Worm (Caenorhabditis elegans) whole organism, late embryonic: ENCODE data around the gene set-19.
A peak's percentile ranks its signal among the peaks of the same experiment; 100 is the strongest.

ENCODE experiments used
- C08G9.2 ChIP-seq: sonication (generic microtip); optimal IDR thresholded peaks from 2 replicates; lab custom pipeline; 2016; ENCODE audit warnings: mild to moderate bottlenecking, missing genetic modification characterization, moderate library complexity, missing compliant biosample characterization
- C38D4.7 ChIP-seq: fragments of 200-800 bp; sonication (Bioruptor generic); optimal IDR thresholded peaks from 2 replicates; lab custom pipeline; 2018; ENCODE audit warnings: mild to moderate bottlenecking, missing genetic modification characterization, moderate library complexity, missing compliant biosample characterization
- F13H6.1 ChIP-seq: sonication (generic microtip); optimal IDR thresholded peaks from 2 replicates; lab custom pipeline; 2016; ENCODE audit warnings: missing genetic modification characterization, missing compliant biosample characterization
- T23F11.4 ChIP-seq: fragments of 200-800 bp; sonication (Bioruptor generic); optimal IDR thresholded peaks from 2 replicates; lab custom pipeline; 2018; ENCODE audit warnings: mild to moderate bottlenecking, missing genetic modification characterization, missing compliant biosample characterization
- ceh-14 ChIP-seq: sonication (generic microtip); optimal IDR thresholded peaks from 2 replicates; lab custom pipeline; 2016; ENCODE audit warnings: missing genotype, missing genetic modification characterization, missing compliant biosample characterization
- ceh-18 ChIP-seq: sonication (generic microtip); optimal IDR thresholded peaks from 2 replicates; lab custom pipeline; 2016; ENCODE audit warnings: missing genetic modification characterization, missing compliant biosample characterization
- ceh-19 ChIP-seq: fragments of 200-800 bp; sonication (Bioruptor generic); optimal IDR thresholded peaks from 2 replicates; lab custom pipeline; 2018; ENCODE audit warnings: mild to moderate bottlenecking, missing genetic modification characterization, missing compliant biosample characterization
- ceh-2 ChIP-seq: sonication (generic microtip); optimal IDR thresholded peaks from 2 replicates; lab custom pipeline; 2016; ENCODE audit warnings: missing genotype, missing genetic modification characterization, missing compliant biosample characterization
- ceh-22 ChIP-seq: sonication (generic microtip); optimal IDR thresholded peaks from 2 replicates; lab custom pipeline; 2017; ENCODE audit warnings: missing biosample characterization, missing genetic modification characterization
- ceh-24 ChIP-seq: sonication (generic microtip); optimal IDR thresholded peaks from 2 replicates; lab custom pipeline; 2016; ENCODE audit warnings: mild to moderate bottlenecking, missing genetic modification characterization, missing compliant biosample characterization
- ceh-30 ChIP-seq: fragments of 150-350 bp; optimal IDR thresholded peaks from 2 replicates; lab custom pipeline; 2014; ENCODE audit warnings: missing biosample characterization, missing genetic modification characterization
- ceh-31 ChIP-seq: sonication (generic microtip); optimal IDR thresholded peaks from 2 replicates; lab custom pipeline; 2016; ENCODE audit warnings: missing genetic modification characterization, missing compliant biosample characterization
- ceh-34 ChIP-seq: sonication (generic microtip); optimal IDR thresholded peaks from 2 replicates; lab custom pipeline; 2016; ENCODE audit warnings: mild to moderate bottlenecking, missing genetic modification characterization, missing compliant biosample characterization
- ceh-45 ChIP-seq: fragments of 200-800 bp; sonication (Bioruptor generic); IDR thresholded peaks from 2 replicates; pipeline ENCODE4 v1.3.6; 2022; ENCODE audit warnings: missing genetic modification reagents, missing genetic modification characterization, missing compliant biosample characterization
- ceh-6 ChIP-seq: fragments of 200-800 bp; sonication (Bioruptor generic); optimal IDR thresholded peaks from 2 replicates; lab custom pipeline; 2018; ENCODE audit warnings: mild to moderate bottlenecking, missing genetic modification characterization, missing compliant biosample characterization
- che-1 ChIP-seq: sonication (generic microtip); optimal IDR thresholded peaks from 2 replicates; lab custom pipeline; 2016; ENCODE audit warnings: mild to moderate bottlenecking, missing genetic modification characterization, missing compliant biosample characterization
- dmd-4 ChIP-seq: sonication (generic microtip); optimal IDR thresholded peaks from 2 replicates; lab custom pipeline; 2016; ENCODE audit warnings: borderline replicate concordance, missing genetic modification characterization, missing compliant biosample characterization
- elt-2 ChIP-seq: sonication (generic microtip); optimal IDR thresholded peaks from 2 replicates; lab custom pipeline; 2016; ENCODE audit warnings: missing genetic modification reagents, missing genetic modification characterization, missing compliant biosample characterization
- elt-4 ChIP-seq: sonication (generic microtip); optimal IDR thresholded peaks from 2 replicates; lab custom pipeline; 2016; ENCODE audit warnings: missing genetic modification characterization, missing compliant biosample characterization
- ets-4 ChIP-seq: sonication (generic microtip); optimal IDR thresholded peaks from 2 replicates; lab custom pipeline; 2016; ENCODE audit warnings: missing genetic modification characterization, missing compliant biosample characterization
- eyg-1 ChIP-seq: sonication (generic microtip); optimal IDR thresholded peaks from 2 replicates; lab custom pipeline; 2016; ENCODE audit warnings: missing genotype, missing genetic modification characterization, missing compliant biosample characterization
- fax-1 ChIP-seq: sonication (generic microtip); optimal IDR thresholded peaks from 2 replicates; lab custom pipeline; 2016; ENCODE audit warnings: missing genotype, missing genetic modification characterization, missing compliant biosample characterization
- hlh-13 ChIP-seq: fragments of 200-800 bp; sonication (Bioruptor generic); optimal IDR thresholded peaks from 2 replicates; lab custom pipeline; 2018; ENCODE audit warnings: mild to moderate bottlenecking, missing genetic modification characterization, missing compliant biosample characterization
- hlh-15 ChIP-seq: sonication (generic microtip); optimal IDR thresholded peaks from 2 replicates; lab custom pipeline; 2016; ENCODE audit warnings: missing genetic modification characterization, missing compliant biosample characterization
- hlh-30 ChIP-seq: sonication (generic microtip); optimal IDR thresholded peaks from 2 replicates; lab custom pipeline; 2017; ENCODE audit warnings: antibody characterized with exemption, missing genetic modification characterization, missing compliant biosample characterization; ENCODE audit not compliant: insufficient read depth
- hlh-8 ChIP-seq: sonication (generic microtip); optimal IDR thresholded peaks from 2 replicates; lab custom pipeline; 2016; ENCODE audit warnings: missing genotype, missing genetic modification characterization, missing compliant biosample characterization
- lim-6 ChIP-seq: sonication (generic microtip); optimal IDR thresholded peaks from 2 replicates; lab custom pipeline; 2016; ENCODE audit warnings: missing genetic modification characterization, missing compliant biosample characterization
- lin-11 ChIP-seq: fragments of 200-800 bp; sonication (Bioruptor generic); optimal IDR thresholded peaks from 2 replicates; lab custom pipeline; 2018; ENCODE audit warnings: mild to moderate bottlenecking, missing genetic modification characterization, missing compliant biosample characterization
- nhr-11 ChIP-seq: fragments of 150-350 bp; optimal IDR thresholded peaks from 2 replicates; lab custom pipeline; 2014; ENCODE audit warnings: missing biosample characterization, missing genetic modification characterization
- npax-4 ChIP-seq: sonication (generic microtip); optimal IDR thresholded peaks from 2 replicates; lab custom pipeline; 2016; ENCODE audit warnings: missing genetic modification characterization, missing compliant biosample characterization
- pat-9 ChIP-seq: fragments of 200-800 bp; sonication (Bioruptor generic); optimal IDR thresholded peaks from 2 replicates; lab custom pipeline; 2018; ENCODE audit warnings: mild to moderate bottlenecking, missing genetic modification characterization, moderate library complexity, missing compliant biosample characterization
- pqm-1 ChIP-seq: sonication (generic microtip); optimal IDR thresholded peaks from 2 replicates; lab custom pipeline; 2016; ENCODE audit warnings: missing genetic modification characterization, missing compliant biosample characterization
- ref-2 ChIP-seq: sonication (generic microtip); optimal IDR thresholded peaks from 2 replicates; lab custom pipeline; 2016; ENCODE audit warnings: missing genetic modification characterization, missing compliant biosample characterization
- rnt-1 ChIP-seq: sonication (generic microtip); optimal IDR thresholded peaks from 2 replicates; lab custom pipeline; 2016; ENCODE audit warnings: missing genetic modification characterization, missing compliant biosample characterization
- sdc-2 ChIP-seq: sonication (generic microtip); optimal IDR thresholded peaks from 2 replicates; lab custom pipeline; 2016; ENCODE audit warnings: missing genotype, missing genetic modification characterization, missing compliant biosample characterization
- sox-4 ChIP-seq: sonication (generic microtip); optimal IDR thresholded peaks from 2 replicates; lab custom pipeline; 2017; ENCODE audit warnings: mild to moderate bottlenecking, missing genetic modification characterization, inconsistent platforms, missing compliant biosample characterization
- syd-9 ChIP-seq: sonication (generic microtip); optimal IDR thresholded peaks from 2 replicates; lab custom pipeline; 2016; ENCODE audit warnings: mild to moderate bottlenecking, missing genetic modification characterization, moderate library complexity, missing compliant biosample characterization
- tbx-2 ChIP-seq: sonication (generic microtip); optimal IDR thresholded peaks from 2 replicates; lab custom pipeline; 2016; ENCODE audit warnings: missing genetic modification characterization, missing compliant biosample characterization
- ttx-3 ChIP-seq: sonication (generic microtip); optimal IDR thresholded peaks from 2 replicates; lab custom pipeline; 2016; ENCODE audit warnings: missing genetic modification reagents, missing genetic modification characterization, missing compliant biosample characterization
- unc-42 ChIP-seq: sonication (generic microtip); optimal IDR thresholded peaks from 2 replicates; lab custom pipeline; 2016; ENCODE audit warnings: missing genotype, missing genetic modification characterization, missing compliant biosample characterization
- unc-86 ChIP-seq: sonication (generic microtip); optimal IDR thresholded peaks from 2 replicates; lab custom pipeline; 2016; ENCODE audit warnings: missing genetic modification characterization, missing compliant biosample characterization
- ztf-16 ChIP-seq: sonication (generic microtip); optimal IDR thresholded peaks from 2 replicates; lab custom pipeline; 2017; ENCODE audit warnings: missing genetic modification characterization, missing compliant biosample characterization

The set-19 gene

ce11 chrX:5697208-5697607 is 17.2 kb upstream of the set-19 start, which contains the start of gene W01C8.5:
Gene W01C8.5 (minus strand): TSS chrX:5697308.
- TF ChIP-seq elt-4 (tag; lab: Kevin White, UChicago) (no peak), sox-4 (no peak), eyg-1 (tag; lab: Kevin White, UChicago) (no peak), ets-4 (tag; lab: Kevin White, UChicago) (no peak), ceh-31 (tag; lab: Kevin White, UChicago) (no peak), hlh-15 (tag; lab: Kevin White, UChicago) (no peak), T23F11.4 (GFP tag; lab: Kevin White, UChicago) (no peak), ceh-34 (tag; lab: Kevin White, UChicago) (no peak), ttx-3 (tag; lab: Kevin White, UChicago) (no peak), C38D4.7 (GFP tag; lab: Kevin White, UChicago) (no peak), unc-42 (tag; lab: Kevin White, UChicago) (no peak), ceh-24 (no peak), pat-9 (tag; lab: Kevin White, UChicago) (no peak), ceh-45 (GFP tag; lab: Robert Waterston, UW) (no peak), fax-1 (tag; lab: Kevin White, UChicago) (no peak), unc-86 (tag; lab: Kevin White, UChicago) (no peak), ceh-6 (GFP tag; lab: Kevin White, UChicago) (no peak), hlh-13 (GFP tag; lab: Kevin White, UChicago) (no peak), ceh-22 (no peak), ceh-14 (no peak)

ce11 chrX:5696197-5696596 is 16.2 kb upstream of the set-19 start:
- TF ChIP-seq rnt-1 (tag; lab: Kevin White, UChicago), result no peak
- TF ChIP-seq C08G9.2 (tag; lab: Kevin White, UChicago), result no peak
- TF ChIP-seq ceh-22, result no peak
- no peak for TF ChIP-seq unc-86 (tag; lab: Kevin White, UChicago)
- no peak for TF ChIP-seq hlh-13 (GFP tag; lab: Kevin White, UChicago)
- TF ChIP-seq elt-2 (tag; lab: Kevin White, UChicago), result peak; percentile 87
- TF ChIP-seq lin-11, result no peak
- TF ChIP-seq tbx-2 (tag; lab: Kevin White, UChicago), result peak; percentile 4
- no peak for TF ChIP-seq nhr-11 (tag; lab: Kevin White, UChicago)

- TF ChIP-seq ceh-6 (GFP tag; lab: Kevin White, UChicago) (no peak), elt-2 (tag; lab: Kevin White, UChicago) (peak; percentile 7)
Measured at ce11 chrX:5695416-5695815, 15.4 kb upstream of the set-19 start.

ce11 chrX:5692099-5692498 is 12.1 kb upstream of the set-19 start, which contains the start of gene W01C8.1:
Gene W01C8.1 (plus strand): TSS chrX:5692399.
- TF ChIP-seq ztf-16, result no peak
- TF ChIP-seq, all 69 proteins: peak for 0

ce11 chrX:5689077-5689476 is 9.1 kb upstream of the set-19 start:
- no peak for TF ChIP-seq syd-9 (tag; lab: Kevin White, UChicago)
- peak; percentile 90 for TF ChIP-seq sdc-2 (tag; lab: Kevin White, UChicago)

ce11 chrX:5686065-5686464 is 6.0 kb upstream of the set-19 start, which contains the start of gene set-20:
Gene set-20 (minus strand): TSS chrX:5686158.
- no peak for TF ChIP-seq lin-11
- TF ChIP-seq ets-4 (tag; lab: Kevin White, UChicago), result peak; percentile 10
- TF ChIP-seq lim-6, result no peak
- peak; percentile 49 for TF ChIP-seq ceh-14
- peak; percentile 70 for TF ChIP-seq ceh-2 (tag; lab: Kevin White, UChicago)
- peak; percentile 75 for TF ChIP-seq syd-9 (tag; lab: Kevin White, UChicago)
- peak; percentile 47 for TF ChIP-seq C08G9.2 (tag; lab: Kevin White, UChicago)
- no peak for TF ChIP-seq ceh-30 (tag; lab: Kevin White, UChicago)
- no peak for TF ChIP-seq hlh-30 (tag; lab: Kevin White, UChicago)
- TF ChIP-seq ceh-18 (tag; lab: Kevin White, UChicago), result peak; percentile 73
- TF ChIP-seq sdc-2 (tag; lab: Kevin White, UChicago), result peak; percentile 84
- no peak for TF ChIP-seq nhr-11 (tag; lab: Kevin White, UChicago)
- no peak for TF ChIP-seq pqm-1 (tag; lab: Kevin White, UChicago)
- TF ChIP-seq F13H6.1 (tag; lab: Kevin White, UChicago), result peak; percentile 62
- no peak for TF ChIP-seq che-1
- TF ChIP-seq ztf-16, result no peak
- TF ChIP-seq ref-2 (tag; lab: Kevin White, UChicago), result peak; percentile 75
- peak; percentile 13 for TF ChIP-seq eyg-1 (tag; lab: Kevin White, UChicago)
- TF ChIP-seq dmd-4 (tag; lab: Kevin White, UChicago), result peak; percentile 15
- TF ChIP-seq hlh-8, result peak; percentile 47
- TF ChIP-seq npax-4 (tag; lab: Kevin White, UChicago), result no peak
- TF ChIP-seq ceh-19 (GFP tag; lab: Kevin White, UChicago), result peak; percentile 67
